Fruit fly (Drosophila melanogaster) whole organism, embryonic: ENCODE data around the gene CG10140.

Source experiments
- Aef1 ChIP-seq: fragments of 200-800 bp; sonication (Bioruptor generic); IDR thresholded peaks from 3 replicates; pipeline ENCODE4 v1.3.6; 2022; ENCODE audit warnings: missing biosample characterization, missing genetic modification characterization
- BEAF-32 ChIP-seq: fragments of 200-800 bp; sonication (Bioruptor generic); optimal IDR thresholded peaks from 3 replicates; lab custom pipeline; 2017; ENCODE audit warnings: missing biosample characterization, missing genetic modification characterization, mild to moderate bottlenecking, moderate library complexity, missing genetic modification reagents
- Bgb ChIP-seq: fragments of 200-800 bp; sonication (Bioruptor generic); IDR thresholded peaks from 2 replicates; pipeline ENCODE4 v1.3.6; 2022; ENCODE audit warnings: missing biosample characterization, missing genetic modification characterization; ENCODE audit not compliant: partially characterized antibody
- CG10209 ChIP-seq: fragments of 200-800 bp; sonication (Bioruptor generic); optimal IDR thresholded peaks from 3 replicates; lab custom pipeline; 2017; ENCODE audit warnings: missing biosample characterization, mild to moderate bottlenecking, missing genetic modification characterization, missing genetic modification reagents
- CG1024 ChIP-seq: fragments of 200-800 bp; sonication (Bioruptor generic); IDR thresholded peaks from 2 replicates; pipeline ENCODE4 v1.3.6; 2022; ENCODE audit warnings: missing biosample characterization, missing genetic modification characterization
- CG10267 ChIP-seq: fragments of 200-800 bp; sonication (Bioruptor generic); optimal IDR thresholded peaks from 2 replicates; lab custom pipeline; 2018; ENCODE audit warnings: missing biosample characterization, mild to moderate bottlenecking, missing genetic modification characterization, moderate library complexity
- CG12219 ChIP-seq: fragments of 200-800 bp; sonication (Bioruptor generic); optimal IDR thresholded peaks from 3 replicates; lab custom pipeline; 2018; ENCODE audit warnings: missing biosample characterization, mild to moderate bottlenecking, missing genetic modification characterization
- CG12391 ChIP-seq: fragments of 200-800 bp; sonication (Bioruptor generic); optimal IDR thresholded peaks from 3 replicates; lab custom pipeline; 2018; ENCODE audit warnings: missing biosample characterization, mild to moderate bottlenecking, missing genetic modification characterization, moderate library complexity
- CG13123 ChIP-seq: fragments of 200-800 bp; sonication (Bioruptor generic); optimal IDR thresholded peaks from 2 replicates; lab custom pipeline; 2016; ENCODE audit warnings: missing biosample characterization, missing genetic modification characterization
- CG13296 ChIP-seq: fragments of 200-800 bp; sonication (Bioruptor generic); optimal IDR thresholded peaks from 3 replicates; lab custom pipeline; 2018; ENCODE audit warnings: missing biosample characterization, mild to moderate bottlenecking, missing genetic modification characterization
- CG14667 ChIP-seq: fragments of 200-800 bp; sonication (Bioruptor generic); IDR thresholded peaks from 2 replicates; pipeline ENCODE4 v1.3.6; 2022; ENCODE audit warnings: missing biosample characterization, missing genetic modification characterization
- CG17361 ChIP-seq: fragments of 200-800 bp; sonication (Bioruptor generic); IDR thresholded peaks from 3 replicates; pipeline ENCODE4 v1.3.6; 2022; ENCODE audit warnings: missing biosample characterization, missing genetic modification characterization
- CG2199 ChIP-seq: fragments of 200-800 bp; sonication (Bioruptor generic); IDR thresholded peaks from 3 replicates; pipeline ENCODE4 v1.3.6; 2022; ENCODE audit warnings: missing biosample characterization, missing genetic modification characterization
- CG2712 ChIP-seq: fragments of 200-800 bp; optimal IDR thresholded peaks from 3 replicates; lab custom pipeline; 2019; ENCODE audit warnings: missing biosample characterization, mild to moderate bottlenecking, missing genetic modification characterization, moderate library complexity
- CG2875 ChIP-seq: fragments of 200-800 bp; sonication (Bioruptor generic); optimal IDR thresholded peaks from 2 replicates; lab custom pipeline; 2017; ENCODE audit warnings: missing biosample characterization, mild to moderate bottlenecking, missing genetic modification characterization, missing genetic modification reagents
- CG42726 ChIP-seq: fragments of 200-800 bp; sonication (Bioruptor generic); IDR thresholded peaks from 2 replicates; pipeline ENCODE4 v1.3.6; 2022; ENCODE audit warnings: missing biosample characterization, missing genetic modification characterization; ENCODE audit not compliant: partially characterized antibody
- CG5180 ChIP-seq: fragments of 200-800 bp; sonication (Bioruptor generic); optimal IDR thresholded peaks from 3 replicates; lab custom pipeline; 2017; ENCODE audit warnings: missing biosample characterization, missing genetic modification characterization, mild to moderate bottlenecking, moderate library complexity, missing genetic modification reagents
- CG7987 ChIP-seq: fragments of 200-800 bp; sonication (Bioruptor generic); optimal IDR thresholded peaks from 2 replicates; lab custom pipeline; 2018; ENCODE audit warnings: missing biosample characterization, mild to moderate bottlenecking, missing genetic modification characterization, moderate library complexity
- Dad ChIP-seq: fragments of 200-800 bp; sonication (Bioruptor generic); optimal IDR thresholded peaks from 3 replicates; lab custom pipeline; 2016; ENCODE audit warnings: missing biosample characterization, missing genetic modification characterization
- Dref ChIP-seq: fragments of 200-800 bp; sonication (Bioruptor generic); IDR thresholded peaks from 2 replicates; pipeline ENCODE4 v1.3.6; 2022; ENCODE audit warnings: missing biosample characterization, missing genetic modification characterization
- Fer1 ChIP-seq: fragments of 200-800 bp; sonication (Bioruptor generic); optimal IDR thresholded peaks from 2 replicates; lab custom pipeline; 2017; ENCODE audit warnings: missing biosample characterization, mild to moderate bottlenecking, missing genetic modification characterization
- GATAe ChIP-seq: fragments of 200-800 bp; sonication (Bioruptor generic); conservative IDR thresholded peaks from 2 replicates; pipeline ENCODE4 v1.3.6; 2022; ENCODE audit warnings: missing biosample characterization, missing genetic modification characterization
- HLH54F ChIP-seq: fragments of 200-800 bp; sonication (Bioruptor generic); optimal IDR thresholded peaks from 3 replicates; lab custom pipeline; 2016; ENCODE audit warnings: missing biosample characterization, missing genetic modification characterization
- Hr78 ChIP-seq, 2 experiments: fragments of 200-800 bp in 1 of 2; fragments of >200 bp in 1 of 2; sonication (Bioruptor generic) in 1 of 2; optimal IDR thresholded peaks; 2 replicates each; lab custom pipeline; 2017 to 2019; ENCODE audit warnings: missing biosample characterization in 2 of 2, missing genetic modification characterization in 2 of 2, mild to moderate bottlenecking in 1 of 2, moderate library complexity in 1 of 2
- Lhr ChIP-seq: fragments of 200-800 bp; sonication (Bioruptor generic); optimal IDR thresholded peaks from 3 replicates; lab custom pipeline; 2017; ENCODE audit warnings: mild to moderate bottlenecking, missing biosample characterization, missing genetic modification reagents, missing genetic modification characterization
- MBD-R2 ChIP-seq: fragments of 200-800 bp; sonication (Bioruptor generic); IDR thresholded peaks from 2 replicates; pipeline ENCODE4 v1.3.6; 2022; ENCODE audit warnings: missing biosample characterization, missing genetic modification characterization
- MESR4 ChIP-seq: fragments of 200-800 bp; sonication (Bioruptor generic); optimal IDR thresholded peaks from 2 replicates; lab custom pipeline; 2018; ENCODE audit warnings: missing biosample characterization, mild to moderate bottlenecking, missing genetic modification characterization, moderate library complexity
- Oli ChIP-seq: fragments of 200-800 bp; sonication (Bioruptor generic); optimal IDR thresholded peaks from 2 replicates; lab custom pipeline; 2018; ENCODE audit warnings: missing biosample characterization, mild to moderate bottlenecking, missing genetic modification characterization, moderate library complexity
- Opbp ChIP-seq: fragments of 200-800 bp; sonication (Bioruptor generic); IDR thresholded peaks from 3 replicates; pipeline ENCODE4 v1.3.6; 2022; ENCODE audit warnings: missing biosample characterization, missing genetic modification characterization; ENCODE audit not compliant: partially characterized antibody
- Ravus ChIP-seq: fragments of 200-800 bp; sonication (Bioruptor generic); IDR thresholded peaks from 2 replicates; pipeline ENCODE4 v1.3.6; 2022; ENCODE audit warnings: missing biosample characterization, missing genetic modification characterization
- Sox100B ChIP-seq: fragments of 200-800 bp; sonication (Bioruptor generic); optimal IDR thresholded peaks from 3 replicates; lab custom pipeline; 2018; ENCODE audit warnings: missing biosample characterization, mild to moderate bottlenecking, missing genetic modification characterization
- TFAM ChIP-seq: fragments of 200-800 bp; sonication (Bioruptor generic); optimal IDR thresholded peaks from 2 replicates; lab custom pipeline; 2017; ENCODE audit warnings: missing biosample characterization, missing genetic modification characterization, inconsistent platforms
- Tbp ChIP-seq: fragments of >200 bp; optimal IDR thresholded peaks from 2 replicates; lab custom pipeline; 2018; ENCODE audit warnings: missing biosample characterization, missing genetic modification characterization
- ase ChIP-seq: fragments of 200-800 bp; sonication (Bioruptor generic); IDR thresholded peaks from 3 replicates; pipeline ENCODE4 v1.3.6; 2022; ENCODE audit warnings: missing biosample characterization, missing genetic modification characterization
- dm ChIP-seq: fragments of 200-800 bp; sonication (Bioruptor generic); optimal IDR thresholded peaks from 3 replicates; lab custom pipeline; 2016; ENCODE audit warnings: missing biosample characterization, missing genetic modification characterization
- ems ChIP-seq: fragments of 200-800 bp; sonication (Bioruptor generic); optimal IDR thresholded peaks from 3 replicates; lab custom pipeline; 2016; ENCODE audit warnings: missing biosample characterization, missing genetic modification characterization
- eve ChIP-seq, 2 experiments: fragments of >200 bp; optimal IDR thresholded peaks; 2 replicates each; lab custom pipeline; 2017; ENCODE audit warnings: missing biosample characterization in 2 of 2, missing genetic modification characterization in 2 of 2
- fd64A ChIP-seq: fragments of 200-800 bp; sonication (Bioruptor generic); optimal IDR thresholded peaks from 3 replicates; lab custom pipeline; 2018; ENCODE audit warnings: missing biosample characterization, mild to moderate bottlenecking, missing genetic modification characterization
- grn ChIP-seq: fragments of 200-800 bp; sonication (Bioruptor generic); optimal IDR thresholded peaks from 3 replicates; lab custom pipeline; 2017; ENCODE audit warnings: missing biosample characterization, missing genetic modification characterization
- hb ChIP-seq: fragments of 200-800 bp; sonication (Bioruptor generic); IDR thresholded peaks from 3 replicates; pipeline ENCODE4 v1.3.6; 2022; ENCODE audit warnings: missing biosample characterization, missing genetic modification characterization; ENCODE audit not compliant: partially characterized antibody
- pho ChIP-seq: fragments of 200-800 bp; sonication (Bioruptor generic); optimal IDR thresholded peaks from 2 replicates; lab custom pipeline; 2016; ENCODE audit warnings: missing biosample characterization, missing genetic modification characterization
- psq ChIP-seq: fragments of 200-800 bp; sonication (Bioruptor generic); optimal IDR thresholded peaks from 2 replicates; lab custom pipeline; 2017; ENCODE audit warnings: missing biosample characterization, missing genetic modification characterization
- ro ChIP-seq: fragments of 200-800 bp; sonication (Bioruptor generic); IDR thresholded peaks from 2 replicates; pipeline ENCODE4 v1.3.6; 2022; ENCODE audit warnings: missing biosample characterization, missing genetic modification characterization
- run ChIP-seq: fragments of 200-800 bp; sonication (Bioruptor generic); optimal IDR thresholded peaks from 3 replicates; lab custom pipeline; 2018; ENCODE audit warnings: missing biosample characterization, mild to moderate bottlenecking, missing genetic modification characterization
- scrt ChIP-seq: fragments of 200-800 bp; sonication (Bioruptor generic); optimal IDR thresholded peaks from 2 replicates; lab custom pipeline; 2018; ENCODE audit warnings: missing biosample characterization, mild to moderate bottlenecking, missing genetic modification characterization, moderate library complexity
- sisA ChIP-seq: fragments of 200-800 bp; sonication (Bioruptor generic); IDR thresholded peaks from 2 replicates; pipeline ENCODE4 v1.3.6; 2022; ENCODE audit warnings: missing biosample characterization, missing genetic modification characterization
- sug ChIP-seq: fragments of 200-800 bp; optimal IDR thresholded peaks from 2 replicates; lab custom pipeline; 2019; ENCODE audit warnings: missing biosample characterization, mild to moderate bottlenecking, missing genetic modification characterization, moderate library complexity
- ttk ChIP-seq: fragments of 200-800 bp; sonication (Bioruptor generic); IDR thresholded peaks from 2 replicates; pipeline ENCODE4 v2.1.2; 2022; ENCODE audit warnings: missing biosample characterization, missing genetic modification characterization
- unc-4 ChIP-seq: fragments of 200-800 bp; sonication (Bioruptor generic); IDR thresholded peaks from 2 replicates; pipeline ENCODE4 v1.3.6; 2022; ENCODE audit warnings: missing biosample characterization, missing genetic modification characterization; ENCODE audit not compliant: partially characterized antibody
- vvl ChIP-seq: fragments of 200-800 bp; sonication (Bioruptor generic); IDR thresholded peaks from 2 replicates; pipeline ENCODE4 v1.3.6; 2022; ENCODE audit warnings: missing biosample characterization, missing genetic modification characterization
- zen ChIP-seq: fragments of 200-800 bp; sonication (Bioruptor generic); optimal IDR thresholded peaks from 3 replicates; lab custom pipeline; 2018; ENCODE audit warnings: missing biosample characterization, mild to moderate bottlenecking, missing genetic modification characterization, moderate library complexity

The CG10140 gene

DNA sequence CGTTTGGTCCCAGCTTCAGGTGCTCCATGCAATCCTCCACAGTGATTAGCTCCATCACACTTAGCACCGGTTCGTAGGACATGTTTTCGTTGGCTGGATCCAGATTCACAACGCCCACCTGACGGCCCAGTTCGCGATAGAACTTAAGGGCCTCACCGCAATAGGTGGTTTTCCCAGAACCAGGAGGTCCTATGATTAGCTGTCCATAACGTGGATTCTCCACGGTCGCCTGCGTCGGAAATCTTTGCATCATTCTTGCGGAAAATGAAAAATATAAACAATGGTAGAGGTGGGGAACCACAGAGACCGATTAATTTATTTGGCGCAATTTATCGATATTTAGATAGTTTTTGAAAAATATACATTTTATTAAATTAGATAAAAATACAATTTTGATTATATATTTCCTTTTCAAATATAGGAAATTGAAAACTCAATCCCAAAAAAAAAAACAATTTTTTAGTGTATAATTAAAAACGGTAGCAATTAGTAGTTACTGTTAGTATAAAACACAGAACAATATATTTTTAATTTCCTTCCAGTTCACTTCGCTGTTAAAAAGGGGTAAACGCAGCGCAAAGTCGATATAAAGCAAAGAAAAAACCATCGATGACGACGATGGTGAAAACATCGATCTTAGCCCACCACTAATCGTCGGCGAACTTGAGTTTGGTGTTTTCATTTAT is 27.9 kb downstream of the CG10140 start, which contains the start of the genes CG10222 and flr (continued):
- no peak for TF ChIP-seq Hr78 (GFP tag; optimal IDR thresholded peaks at IDR 0.05; lab: Kevin White, UChicago)
- no peak for TF ChIP-seq grn (GFP tag; lab: Kevin White, UChicago)
- TF ChIP-seq BEAF-32 = peak; percentile 73
- TF ChIP-seq CG7987 (GFP tag; lab: Kevin White, UChicago) = no peak
- TF ChIP-seq vvl (GFP tag; lab: Robert Waterston, UW) = no peak
- TF ChIP-seq CG1024 = no peak
- peak; percentile 65 for TF ChIP-seq MBD-R2
- TF ChIP-seq CG10209 = no peak
- 0 out of 2 replicates have a peak, but pooled peaks have one; percentile 42 for TF ChIP-seq CG42726 (GFP tag; lab: Robert Waterston, UW)
- TF ChIP-seq unc-4 (GFP tag; lab: Robert Waterston, UW) = peak; percentile 71
- TF ChIP-seq Tbp = no peak
- no peak for TF ChIP-seq ase (GFP tag; lab: Robert Waterston, UW)
- TF ChIP-seq zen (tag; lab: Kevin White, UChicago) = peak; percentile 10
- TF ChIP-seq ttk = no peak
- peak; percentile 70 for TF ChIP-seq Bgb
- no peak for TF ChIP-seq CG14667
- TF ChIP-seq Lhr (GFP tag; lab: Kevin White, UChicago) = peak; percentile 9
- TF ChIP-seq CG2875 = no peak
- TF ChIP-seq MESR4 (GFP tag; lab: Kevin White, UChicago) = no peak
- no peak for TF ChIP-seq sisA (GFP tag; lab: Robert Waterston, UW)
- no peak for TF ChIP-seq Dad (GFP tag; lab: Kevin White, UChicago)
- peak; percentile 8 for TF ChIP-seq sug (tag; lab: Kevin White, UChicago)
- peak; percentile 76 for TF ChIP-seq Dref (GFP tag; lab: Robert Waterston, UW)
- TF ChIP-seq CG10267 = peak; percentile 42
- TF ChIP-seq Ravus (GFP tag; lab: Robert Waterston, UW) = no peak
- no peak for TF ChIP-seq GATAe (GFP tag; lab: Robert Waterston, UW)
- peak; percentile 45; the same call in 1 of the 3 replicates for TF ChIP-seq CG17361 (GFP tag; lab: Robert Waterston, UW)
- no peak for TF ChIP-seq Aef1 (GFP tag; lab: Robert Waterston, UW)
- TF ChIP-seq, all 482 proteins: peak for 89

DNA sequence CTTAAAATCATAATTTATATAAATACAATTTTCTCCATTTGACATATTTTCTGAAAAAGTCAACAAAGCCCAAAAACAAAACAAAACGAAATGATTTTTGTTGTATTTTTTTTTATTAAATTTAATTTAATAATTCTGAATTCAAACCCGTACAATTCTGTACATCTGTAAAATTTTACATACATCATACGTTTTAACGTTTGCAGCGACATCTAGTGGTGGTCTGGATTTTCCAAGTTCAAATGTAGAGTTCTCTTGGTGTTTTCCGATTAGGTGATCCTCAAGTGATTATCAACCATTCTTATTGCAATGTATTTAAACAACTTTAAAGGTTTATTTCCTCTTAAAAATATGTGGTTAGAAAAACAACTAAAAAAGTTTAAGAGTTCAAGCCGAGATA is 29.3 kb downstream of the CG10140 start:
- peak; percentile 65; the same call in 1 of the 3 replicates for TF ChIP-seq CG2199 (GFP tag; lab: Robert Waterston, UW)
- TF ChIP-seq CG13296 (GFP tag; lab: Kevin White, UChicago) = no peak
- no peak for TF ChIP-seq ro (GFP tag; lab: Robert Waterston, UW)
- no peak for TF ChIP-seq CG5180 (GFP tag; lab: Kevin White, UChicago)
- TF ChIP-seq HLH54F = no peak
- TF ChIP-seq fd64A (GFP tag; lab: Kevin White, UChicago) = no peak
- no peak for TF ChIP-seq Fer1 (GFP tag; lab: Kevin White, UChicago)
- no peak for TF ChIP-seq hb (GFP tag; lab: Robert Waterston, UW)
- no peak for TF ChIP-seq psq
- no peak for TF ChIP-seq run
- TF ChIP-seq Oli (tag; lab: Kevin White, UChicago) = no peak
- TF ChIP-seq TFAM (GFP tag; lab: Kevin White, UChicago) = no peak
- TF ChIP-seq dm (GFP tag; lab: Kevin White, UChicago) = no peak
- TF ChIP-seq CG2712 (tag; lab: Kevin White, UChicago) = peak; percentile 61
- TF ChIP-seq CG12391 (tag; lab: Kevin White, UChicago) = peak; percentile 16
- TF ChIP-seq CG12219 = no peak
- no peak for TF ChIP-seq Opbp (GFP tag; lab: Robert Waterston, UW)
- TF ChIP-seq pho = no peak
- no peak for TF ChIP-seq eve (GFP tag; optimal IDR thresholded peaks at IDR 0.05; lab: Kevin White, UChicago)
- no peak for TF ChIP-seq CG13123
- no peak for TF ChIP-seq Sox100B (GFP tag; lab: Kevin White, UChicago)
- TF ChIP-seq scrt = no peak
- no peak for TF ChIP-seq ems (GFP tag; lab: Kevin White, UChicago)
